Fruit fly (Drosophila melanogaster): ENCODE data around the gene CG10970.

CG10970 gene

dm6 chrX:9020092-9020491 lies 51.1 kb downstream of the CG10970 start:
- no peak for TF ChIP-seq h (optimal IDR thresholded peaks at IDR 0.05)

All from Kc167 (cell line).